Fruit fly (Drosophila melanogaster): ENCODE data around the gene CG5787.

CG5787 gene

dm6 chr2L:12674365-12674764, 38.4 kb downstream of the CG5787 start:
- TF ChIP-seq CG1620 (GFP tag; optimal IDR thresholded peaks at IDR 0.05) (no peak), CG7101 (tag; optimal IDR thresholded peaks at IDR 0.05) (no peak), toe (GFP tag; optimal IDR thresholded peaks at IDR 0.05) (no peak), CG33017 (tag; optimal IDR thresholded peaks at IDR 0.05) (no peak), Clk (GFP tag; optimal IDR thresholded peaks at IDR 0.05) (no peak), tj (GFP tag; optimal IDR thresholded peaks at IDR 0.05) (no peak), Mnt (GFP tag; optimal IDR thresholded peaks at IDR 0.05) (no peak), CG7045 (GFP tag; optimal IDR thresholded peaks at IDR 0.05) (no peak), CG14711 (tag; optimal IDR thresholded peaks at IDR 0.05) (no peak), CG12768 (GFP tag; optimal IDR thresholded peaks at IDR 0.05) (no peak), CG5204 (GFP tag; optimal IDR thresholded peaks at IDR 0.05) (no peak)

dm6 chr2L:12672296-12672695, 40.5 kb downstream of the CG5787 start:
- no peak for TF ChIP-seq Clk (GFP tag; optimal IDR thresholded peaks at IDR 0.05)
- no peak for TF ChIP-seq Mnt (GFP tag; optimal IDR thresholded peaks at IDR 0.05)
- no peak for TF ChIP-seq CG1620 (GFP tag; optimal IDR thresholded peaks at IDR 0.05)
- no peak for TF ChIP-seq Crg-1 (GFP tag; optimal IDR thresholded peaks at IDR 0.05)
- no peak for TF ChIP-seq cic (GFP tag; optimal IDR thresholded peaks at IDR 0.05)
- TF ChIP-seq CG5204 (GFP tag; optimal IDR thresholded peaks at IDR 0.05), result no peak

- TF ChIP-seq CG7101 (tag; optimal IDR thresholded peaks at IDR 0.05) (no peak), bab1 (GFP tag; optimal IDR thresholded peaks at IDR 0.05) (no peak)
These were observed 43.1 kb downstream of the CG5787 start, which contains the start of gene Nepl7 for dm6 chr2L:12669614-12670013. Gene Nepl7, minus strand, starts transcription at chr2L:12669714.

DNA sequence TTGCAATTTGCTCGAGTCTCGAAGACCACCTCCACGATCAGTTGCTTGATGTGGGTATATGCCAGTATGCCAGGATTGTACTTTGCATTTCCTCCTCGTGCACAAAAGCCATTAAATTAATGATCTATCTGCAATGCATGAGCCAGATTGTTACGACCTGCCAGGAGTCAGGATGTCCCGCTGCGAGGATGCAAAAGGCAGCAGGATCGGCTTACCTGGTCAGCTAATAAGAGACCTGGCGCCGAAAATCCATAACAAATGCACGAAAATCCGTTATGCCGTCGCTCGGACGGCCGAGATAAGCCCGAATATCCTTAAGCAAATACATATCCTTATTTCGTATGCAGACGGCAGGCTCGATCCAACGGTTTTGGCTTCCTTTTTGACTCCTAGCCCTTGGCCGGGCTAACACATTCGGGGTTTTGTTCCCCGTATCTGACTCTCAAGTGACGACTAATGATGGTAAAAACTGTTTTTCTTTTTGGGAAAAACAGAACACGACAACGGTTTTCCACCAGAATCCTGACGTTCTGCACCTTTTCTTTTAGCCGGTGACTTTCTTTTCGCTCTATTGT, 46.7 kb downstream of the CG5787 start:
- no peak for TF ChIP-seq CG14711 (tag; optimal IDR thresholded peaks at IDR 0.05)
- no peak for TF ChIP-seq CG5204 (GFP tag; optimal IDR thresholded peaks at IDR 0.05)
- no peak for TF ChIP-seq cnc (optimal IDR thresholded peaks at IDR 0.05)
- TF ChIP-seq kay (GFP tag; ENCODE audit: borderline replicate concordance), result no peak
- TF ChIP-seq Mnt (GFP tag; optimal IDR thresholded peaks at IDR 0.05), result no peak
- no peak for TF ChIP-seq Crg-1 (GFP tag; optimal IDR thresholded peaks at IDR 0.05)
- no peak for TF ChIP-seq CG7101 (tag; optimal IDR thresholded peaks at IDR 0.05)
- TF ChIP-seq CG1620 (GFP tag; optimal IDR thresholded peaks at IDR 0.05), result no peak
- no peak for TF ChIP-seq Clk (GFP tag; optimal IDR thresholded peaks at IDR 0.05)
- TF ChIP-seq pad (GFP tag; optimal IDR thresholded peaks at IDR 0.05), result no peak
- no peak for TF ChIP-seq CG11617 (GFP tag; optimal IDR thresholded peaks at IDR 0.05)
- TF ChIP-seq tj (GFP tag; optimal IDR thresholded peaks at IDR 0.05), result no peak
- no peak for TF ChIP-seq CG33017 (tag; optimal IDR thresholded peaks at IDR 0.05)
- no peak for TF ChIP-seq cic (GFP tag; optimal IDR thresholded peaks at IDR 0.05)
- no peak for TF ChIP-seq Hr96 (GFP tag; optimal IDR thresholded peaks at IDR 0.05)
- no peak for TF ChIP-seq CG7045 (GFP tag; optimal IDR thresholded peaks at IDR 0.05)
- TF ChIP-seq toe (GFP tag; optimal IDR thresholded peaks at IDR 0.05), result no peak
